Fruit fly (Drosophila melanogaster): Measurements from ENCODE around the gene CatB.

CatB gene

dm6 chr2L:8694250-8694704 is 11.1 kb upstream of the CatB start:
- TF ChIP-seq CG8478 (optimal IDR thresholded peaks at IDR 0.05): no peak
- TF ChIP-seq CTCF (optimal IDR thresholded peaks at IDR 0.05): no peak

dm6 chr2L:8697915-8698627 is 7.3 kb upstream of the CatB start:
- TF ChIP-seq CTCF (optimal IDR thresholded peaks at IDR 0.05) (no peak), CG8478 (optimal IDR thresholded peaks at IDR 0.05) (no peak)

dm6 chr2L:8699895-8700314 is 5.5 kb upstream of the CatB start:
- TF ChIP-seq CTCF (optimal IDR thresholded peaks at IDR 0.05) (no peak), CG8478 (optimal IDR thresholded peaks at IDR 0.05) (no peak)

- no peak for TF ChIP-seq CG8478 (optimal IDR thresholded peaks at IDR 0.05)
- no peak for TF ChIP-seq CTCF (optimal IDR thresholded peaks at IDR 0.05)
Measured at dm6 chr2L:8700870-8701616, 4.3 kb upstream of the CatB start.

- TF ChIP-seq CG8478 (optimal IDR thresholded peaks at IDR 0.05) (no peak), CTCF (optimal IDR thresholded peaks at IDR 0.05) (no peak)
Measured at dm6 chr2L:8702907-8703626, 2.3 kb upstream of the CatB start.

- TF ChIP-seq CTCF (optimal IDR thresholded peaks at IDR 0.05) (no peak), CG8478 (optimal IDR thresholded peaks at IDR 0.05) (no peak)
Measured at dm6 chr2L:8707522-8707921, 2.1 kb downstream of the CatB start.

dm6 chr2L:8708399-8709077 is 3.2 kb downstream of the CatB start:
- no peak for TF ChIP-seq CTCF (optimal IDR thresholded peaks at IDR 0.05)
- no peak for TF ChIP-seq CG8478 (optimal IDR thresholded peaks at IDR 0.05)

- TF ChIP-seq CTCF (optimal IDR thresholded peaks at IDR 0.05) (no peak), CG8478 (optimal IDR thresholded peaks at IDR 0.05) (no peak)
Measured at dm6 chr2L:8709078-8709399, 3.7 kb downstream of the CatB start.

- TF ChIP-seq CG8478 (optimal IDR thresholded peaks at IDR 0.05): no peak
Measured at dm6 chr2L:8709413-8709812, 4.0 kb downstream of the CatB start, which contains the start of gene Hnf4. TSS of gene Hnf4 (minus strand) at chr2L:8709611.

- TF ChIP-seq CTCF (optimal IDR thresholded peaks at IDR 0.05) (no peak), CG8478 (optimal IDR thresholded peaks at IDR 0.05) (no peak)
Measured at dm6 chr2L:8714513-8714912, 9.1 kb downstream of the CatB start.

- TF ChIP-seq CTCF (optimal IDR thresholded peaks at IDR 0.05) (no peak), CG8478 (optimal IDR thresholded peaks at IDR 0.05) (no peak)
Measured at dm6 chr2L:8715454-8715853, 10.1 kb downstream of the CatB start.

- TF ChIP-seq CTCF (optimal IDR thresholded peaks at IDR 0.05): no peak
- no peak for TF ChIP-seq CG8478 (optimal IDR thresholded peaks at IDR 0.05)
Measured at dm6 chr2L:8716383-8716782, 11.0 kb downstream of the CatB start.

dm6 chr2L:8717618-8718336 is 12.4 kb downstream of the CatB start:
- no peak for TF ChIP-seq CG8478 (optimal IDR thresholded peaks at IDR 0.05)

- TF ChIP-seq CG8478 (optimal IDR thresholded peaks at IDR 0.05): no peak
- TF ChIP-seq CTCF (optimal IDR thresholded peaks at IDR 0.05): no peak
Measured at dm6 chr2L:8719757-8720156, 14.4 kb downstream of the CatB start.

- TF ChIP-seq CTCF (optimal IDR thresholded peaks at IDR 0.05): no peak
Measured at dm6 chr2L:8721028-8721427, 15.7 kb downstream of the CatB start.

All from S2 (cell line).